Worm (Caenorhabditis elegans) whole organism, L4 larva: ENCODE data around the gene gln-3.

Source experiments
- F37D6.2 ChIP-seq: sonication (generic microtip); optimal IDR thresholded peaks from 2 replicates; lab custom pipeline; 2016; ENCODE audit warnings: mild to moderate bottlenecking, missing genetic modification characterization, missing compliant biosample characterization
- F49E8.2 ChIP-seq: sonication (generic microtip); optimal IDR thresholded peaks from 2 replicates; lab custom pipeline; 2016; ENCODE audit warnings: missing compliant biosample characterization, mild to moderate bottlenecking, missing genetic modification characterization, borderline replicate concordance
- T20F7.1 ChIP-seq: fragments of 200-800 bp; sonication (Bioruptor generic); optimal IDR thresholded peaks from 2 replicates; lab custom pipeline; 2018; ENCODE audit warnings: mild to moderate bottlenecking, missing genetic modification characterization, missing compliant biosample characterization
- Y48G9A.11 ChIP-seq: fragments of 200-800 bp; sonication (Bioruptor generic); IDR thresholded peaks from 2 replicates; pipeline ENCODE4 v1.3.6; 2022; ENCODE audit warnings: missing genetic modification reagents, missing genetic modification characterization, missing compliant biosample characterization
- ZK546.5 ChIP-seq, 2 experiments: sonication (generic microtip); optimal IDR thresholded peaks; 2 replicates each; lab custom pipeline; 2017; ENCODE audit warnings: missing biosample characterization in 2 of 2, missing genetic modification characterization in 2 of 2
- aly-2 ChIP-seq: sonication (generic microtip); optimal IDR thresholded peaks from 2 replicates; lab custom pipeline; 2018; ENCODE audit warnings: missing biosample characterization, missing genetic modification characterization
- ama-1 ChIP-seq: fragments of 150-350 bp; optimal IDR thresholded peaks from 2 replicates; lab custom pipeline; 2014; ENCODE audit warnings: inconsistent platforms, mixed read lengths
- ceh-20 ChIP-seq: fragments of 200-800 bp; sonication (Bioruptor generic); IDR thresholded peaks from 2 replicates; pipeline ENCODE4 v1.3.6; 2022; ENCODE audit warnings: missing genetic modification reagents, missing genetic modification characterization, missing compliant biosample characterization
- ceh-44 ChIP-seq: fragments of 200-800 bp; sonication (Bioruptor generic); IDR thresholded peaks from 2 replicates; pipeline ENCODE4 v1.3.6; 2022; ENCODE audit warnings: missing genetic modification reagents, missing genetic modification characterization, missing compliant biosample characterization
- ceh-62 ChIP-seq: sonication (generic microtip); optimal IDR thresholded peaks from 2 replicates; lab custom pipeline; 2017; ENCODE audit warnings: missing biosample characterization, missing genetic modification characterization
- ceh-82 ChIP-seq: sonication (generic microtip); optimal IDR thresholded peaks from 2 replicates; lab custom pipeline; 2017; ENCODE audit warnings: missing biosample characterization, missing genetic modification characterization
- ces-1 ChIP-seq: fragments of 150-350 bp; sonication (generic microtip); optimal IDR thresholded peaks from 4 replicates; lab custom pipeline; 2014; ENCODE audit warnings: missing biosample characterization, missing genetic modification reagents, missing genetic modification characterization
- daf-16 ChIP-seq, 3 experiments: sonication (generic microtip); optimal IDR thresholded peaks; 2 replicates each; lab custom pipeline; 2016 to 2017; ENCODE audit warnings: missing genetic modification characterization in 3 of 3, missing genetic modification reagents in 3 of 3, mild to moderate bottlenecking in 2 of 3, missing compliant biosample characterization in 2 of 3, missing biosample characterization in 1 of 3, moderate library complexity in 1 of 3
- daf-19 ChIP-seq: fragments of 200-800 bp; sonication (Bioruptor generic); conservative IDR thresholded peaks from 2 replicates; pipeline ENCODE4 v1.3.6; 2022; ENCODE audit warnings: missing genetic modification characterization, missing compliant biosample characterization
- daf-8 ChIP-seq: fragments of 200-800 bp; sonication (Bioruptor generic); IDR thresholded peaks from 2 replicates; pipeline ENCODE4 v1.3.6; 2022; ENCODE audit warnings: missing genetic modification characterization, missing compliant biosample characterization
- dmd-8 ChIP-seq: fragments of 200-800 bp; sonication (Bioruptor generic); IDR thresholded peaks from 2 replicates; pipeline ENCODE4 v1.3.6; 2022; ENCODE audit warnings: missing genetic modification characterization, missing compliant biosample characterization
- duxl-1 ChIP-seq: sonication (generic microtip); optimal IDR thresholded peaks from 2 replicates; lab custom pipeline; 2016; ENCODE audit warnings: mild to moderate bottlenecking, missing genetic modification characterization, moderate library complexity, missing compliant biosample characterization; ENCODE audit not compliant: poor library complexity
- dve-1 ChIP-seq: sonication (generic microtip); optimal IDR thresholded peaks from 2 replicates; lab custom pipeline; 2017; ENCODE audit warnings: antibody characterized with exemption, mild to moderate bottlenecking, missing genetic modification characterization, missing compliant biosample characterization; ENCODE audit not compliant: insufficient read depth
- egl-27 ChIP-seq: sonication (generic microtip); optimal IDR thresholded peaks from 3 replicates; lab custom pipeline; 2017; ENCODE audit warnings: missing biosample characterization, missing genetic modification reagents, missing genetic modification characterization
- egl-43 ChIP-seq: fragments of 200-800 bp; sonication (Bioruptor generic); IDR thresholded peaks from 2 replicates; pipeline ENCODE4 v1.3.6; 2022; ENCODE audit warnings: missing genetic modification reagents, missing genetic modification characterization, missing compliant biosample characterization
- fos-1 ChIP-seq: fragments of 150-350 bp; optimal IDR thresholded peaks from 2 replicates; lab custom pipeline; 2014; ENCODE audit warnings: missing biosample characterization, missing genetic modification characterization
- gei-8 ChIP-seq: fragments of 200-800 bp; sonication (Bioruptor generic); optimal IDR thresholded peaks from 2 replicates; lab custom pipeline; 2018; ENCODE audit warnings: mild to moderate bottlenecking, missing genetic modification characterization, missing compliant biosample characterization
- hmg-1.1 ChIP-seq: fragments of 200-800 bp; sonication (Bioruptor generic); IDR thresholded peaks from 2 replicates; pipeline ENCODE4 v1.3.6; 2022; ENCODE audit warnings: missing genetic modification reagents, missing genetic modification characterization, missing compliant biosample characterization
- jun-1 ChIP-seq: fragments of 150-350 bp; optimal IDR thresholded peaks from 2 replicates; lab custom pipeline; 2014; ENCODE audit warnings: missing biosample characterization, missing genetic modification reagents, missing genetic modification characterization
- lin-13 ChIP-seq: fragments of 150-350 bp; optimal IDR thresholded peaks from 2 replicates; lab custom pipeline; 2014; ENCODE audit warnings: missing biosample characterization, missing genetic modification reagents, missing genetic modification characterization
- lin-29 ChIP-seq: fragments of 200-800 bp; sonication (Bioruptor generic); IDR thresholded peaks from 2 replicates; pipeline ENCODE4 v1.3.6; 2022; ENCODE audit warnings: missing genetic modification reagents, missing genetic modification characterization, missing compliant biosample characterization
- lin-39 ChIP-seq: fragments of 150-350 bp; optimal IDR thresholded peaks from 2 replicates; lab custom pipeline; 2014; ENCODE audit warnings: missing biosample characterization, missing genetic modification reagents, missing genetic modification characterization
- mep-1 ChIP-seq: fragments of 150-350 bp; sonication (generic microtip); optimal IDR thresholded peaks from 3 replicates; lab custom pipeline; 2014; ENCODE audit warnings: missing biosample characterization, missing genetic modification characterization
- mes-2 ChIP-seq: sonication (generic microtip); optimal IDR thresholded peaks from 2 replicates; lab custom pipeline; 2016; ENCODE audit warnings: missing genotype, mild to moderate bottlenecking, missing genetic modification characterization, missing compliant biosample characterization; ENCODE audit not compliant: poor library complexity, severe bottlenecking
- mxl-2 ChIP-seq: fragments of 200-800 bp; sonication (Bioruptor generic); conservative IDR thresholded peaks from 2 replicates; pipeline ENCODE4 v1.3.6; 2022; ENCODE audit warnings: missing genetic modification reagents, missing genetic modification characterization, missing compliant biosample characterization
- nhr-10 ChIP-seq: fragments of 150-350 bp; optimal IDR thresholded peaks from 2 replicates; lab custom pipeline; 2014; ENCODE audit warnings: missing biosample characterization, missing genetic modification characterization
- nhr-11 ChIP-seq: fragments of 150-350 bp; optimal IDR thresholded peaks from 2 replicates; lab custom pipeline; 2014; ENCODE audit warnings: missing biosample characterization, missing genetic modification characterization
- nhr-111 ChIP-seq: fragments of 200-800 bp; sonication (Bioruptor generic); optimal IDR thresholded peaks from 2 replicates; lab custom pipeline; 2018; ENCODE audit warnings: mild to moderate bottlenecking, missing genetic modification characterization, missing compliant biosample characterization
- nhr-237 ChIP-seq: sonication (generic microtip); optimal IDR thresholded peaks from 2 replicates; lab custom pipeline; 2017; ENCODE audit warnings: missing biosample characterization, missing genetic modification characterization
- nhr-25 ChIP-seq: sonication (generic microtip); optimal IDR thresholded peaks from 2 replicates; lab custom pipeline; 2017; ENCODE audit warnings: missing genetic modification characterization, mild to moderate bottlenecking, missing compliant biosample characterization, antibody characterized with exemption, moderate library complexity, borderline replicate concordance; ENCODE audit not compliant: insufficient read depth
- nhr-41 ChIP-seq: fragments of 200-800 bp; sonication (Bioruptor generic); IDR thresholded peaks from 2 replicates; pipeline ENCODE4 v1.3.6; 2022; ENCODE audit warnings: missing genetic modification reagents, missing genetic modification characterization, missing compliant biosample characterization
- nhr-42 ChIP-seq: fragments of 200-800 bp; sonication (Bioruptor generic); IDR thresholded peaks from 2 replicates; pipeline ENCODE4 v1.3.6; 2022; ENCODE audit warnings: missing genetic modification characterization, missing compliant biosample characterization
- nhr-48 ChIP-seq: sonication (generic microtip); optimal IDR thresholded peaks from 2 replicates; lab custom pipeline; 2016; ENCODE audit warnings: mild to moderate bottlenecking, missing genetic modification characterization, missing compliant biosample characterization
- nhr-76 ChIP-seq: fragments of 150-350 bp; optimal IDR thresholded peaks from 2 replicates; lab custom pipeline; 2014; ENCODE audit warnings: missing biosample characterization, missing genetic modification characterization
- nhr-77 ChIP-seq: fragments of 150-350 bp; optimal IDR thresholded peaks from 2 replicates; lab custom pipeline; 2014; ENCODE audit warnings: missing biosample characterization, missing genetic modification characterization
- pqm-1 ChIP-seq: sonication (generic microtip); optimal IDR thresholded peaks from 2 replicates; lab custom pipeline; 2017; ENCODE audit warnings: missing biosample characterization, missing genetic modification characterization
- rbr-2 ChIP-seq: sonication (generic microtip); optimal IDR thresholded peaks from 2 replicates; lab custom pipeline; 2016; ENCODE audit warnings: missing genotype, missing genetic modification characterization, missing compliant biosample characterization
- saeg-2 ChIP-seq: fragments of 200-800 bp; sonication (Bioruptor generic); IDR thresholded peaks from 2 replicates; pipeline ENCODE4 v1.3.6; 2022; ENCODE audit warnings: missing genetic modification reagents, missing genetic modification characterization, missing compliant biosample characterization
- skn-1 ChIP-seq: fragments of 150-350 bp; optimal IDR thresholded peaks from 2 replicates; lab custom pipeline; 2014; ENCODE audit warnings: missing biosample characterization, missing genetic modification characterization
- snpc-1.2 ChIP-seq: fragments of 200-800 bp; sonication (Bioruptor generic); IDR thresholded peaks from 2 replicates; pipeline ENCODE4 v1.3.6; 2022; ENCODE audit warnings: missing genetic modification reagents, missing genetic modification characterization, missing compliant biosample characterization
- snpc-4 ChIP-seq: fragments of 150-350 bp; optimal IDR thresholded peaks from 2 replicates; lab custom pipeline; 2014; ENCODE audit warnings: missing biosample characterization, missing genetic modification characterization
- unc-130 ChIP-seq: sonication (generic microtip); optimal IDR thresholded peaks from 2 replicates; lab custom pipeline; 2016; ENCODE audit warnings: missing genetic modification reagents, missing genetic modification characterization, missing compliant biosample characterization
- unc-39 ChIP-seq: sonication (generic microtip); optimal IDR thresholded peaks from 2 replicates; lab custom pipeline; 2017; ENCODE audit warnings: missing biosample characterization, missing genetic modification characterization
- zfp-2 ChIP-seq: sonication (generic microtip); optimal IDR thresholded peaks from 2 replicates; lab custom pipeline; 2016; ENCODE audit warnings: mild to moderate bottlenecking, missing genetic modification characterization, missing compliant biosample characterization
- zip-11 ChIP-seq: fragments of 200-800 bp; sonication (Bioruptor generic); IDR thresholded peaks from 2 replicates; pipeline ENCODE4 v1.3.6; 2022; ENCODE audit warnings: missing genetic modification characterization, missing compliant biosample characterization
- ztf-11 ChIP-seq: fragments of 150-350 bp; optimal IDR thresholded peaks from 2 replicates; lab custom pipeline; 2014; ENCODE audit warnings: missing biosample characterization, missing genetic modification characterization
- ztf-7 ChIP-seq: fragments of 150-350 bp; optimal IDR thresholded peaks from 2 replicates; lab custom pipeline; 2014; ENCODE audit warnings: missing biosample characterization, missing genetic modification characterization

The gln-3 gene

ce11 chrIV:16180898-16181482, 10.5 kb upstream of the gln-3 start (continued):
- TF ChIP-seq nhr-48 (peak; percentile 94), daf-16 (GFP tag; optimal IDR thresholded peaks at IDR 0.05; lab: Kevin White, UChicago) (peak; percentile 42 to 65), daf-16 (tag; optimal IDR thresholded peaks at IDR 0.05; lab: Kevin White, UChicago) (peak; percentile 92), unc-130 (GFP tag; lab: Kevin White, UChicago) (no peak), nhr-76 (tag; lab: Kevin White, UChicago) (no peak), lin-29 (GFP tag; lab: Robert Waterston, UW) (no peak), ces-1 (GFP tag; lab: Kevin White, UChicago) (no peak), nhr-10 (tag; lab: Kevin White, UChicago) (peak; percentile 95), hmg-1.1 (GFP tag; lab: Robert Waterston, UW) (no peak), gei-8 (no peak), jun-1 (tag; lab: Kevin White, UChicago) (peak; percentile 44), rbr-2 (tag; lab: Kevin White, UChicago) (peak; percentile 20), daf-19 (no peak), egl-43 (GFP tag; lab: Robert Waterston, UW) (no peak), nhr-77 (tag; lab: Kevin White, UChicago) (peak; percentile 87), unc-39 (tag; lab: Kevin White, UChicago) (no peak), zip-11 (GFP tag; lab: Robert Waterston, UW) (no peak), ceh-44 (GFP tag; lab: Robert Waterston, UW) (no peak), duxl-1 (tag; lab: Kevin White, UChicago) (peak; percentile 68), Y48G9A.11 (GFP tag; lab: Robert Waterston, UW) (no peak), lin-39 (tag; lab: Kevin White, UChicago) (no peak), daf-8 (GFP tag; lab: Robert Waterston, UW) (no peak), mep-1 (peak; percentile 78), nhr-25 (tag; lab: Kevin White, UChicago) (peak; percentile 32), ztf-7 (tag; lab: Kevin White, UChicago) (no peak), egl-27 (tag; lab: Kevin White, UChicago) (no peak), T20F7.1 (GFP tag; lab: Kevin White, UChicago) (peak; percentile 39), nhr-11 (tag; lab: Kevin White, UChicago) (peak; percentile 81), ZK546.5 (tag; optimal IDR thresholded peaks at IDR 0.05; lab: Kevin White, UChicago) (no peak), dmd-8 (GFP tag; lab: Robert Waterston, UW) (no peak), ama-1 (no peak), mxl-2 (no peak), nhr-41 (no peak), nhr-237 (tag; lab: Kevin White, UChicago) (no peak), ceh-20 (GFP tag; lab: Robert Waterston, UW) (no peak), dve-1 (tag; lab: Kevin White, UChicago) (peak; percentile 95), ceh-62 (tag; lab: Kevin White, UChicago) (no peak), mes-2 (tag; lab: Kevin White, UChicago) (no peak), ceh-82 (tag; lab: Kevin White, UChicago) (no peak), F37D6.2 (no peak), snpc-1.2 (no peak), pqm-1 (tag; lab: Kevin White, UChicago) (peak; percentile 77), skn-1 (tag; lab: Kevin White, UChicago) (no peak), zfp-2 (tag; lab: Kevin White, UChicago) (no peak), F49E8.2 (tag; lab: Kevin White, UChicago) (no peak), nhr-111 (GFP tag; lab: Kevin White, UChicago) (no peak), lin-13 (peak; percentile 78), saeg-2 (GFP tag; lab: Robert Waterston, UW) (no peak), snpc-4 (peak; percentile 53), aly-2 (tag; lab: Kevin White, UChicago) (no peak), fos-1 (no peak), ztf-11 (tag; lab: Kevin White, UChicago) (no peak), nhr-42 (GFP tag; lab: Robert Waterston, UW) (no peak)
